Fruit fly (Drosophila melanogaster): ENCODE data around the gene lost.

lost gene

DNA sequence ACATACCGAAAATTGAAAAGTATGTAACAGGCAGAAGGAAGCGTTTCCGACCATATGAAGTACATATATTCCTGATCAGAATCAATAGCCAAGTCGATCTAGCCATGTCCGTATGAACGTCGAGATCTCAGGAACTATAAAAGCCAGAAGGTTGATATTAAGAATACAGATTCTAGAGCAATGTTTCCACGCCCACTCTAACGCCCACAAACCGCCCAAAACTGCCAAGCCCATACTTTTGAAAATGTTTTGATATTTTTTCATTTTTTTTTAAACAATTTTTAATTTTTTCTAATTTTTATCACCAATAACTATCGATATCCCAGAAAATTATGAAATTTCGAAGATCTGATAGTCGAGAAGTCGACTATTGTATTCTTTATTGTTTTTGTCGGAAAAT lies 40.9 kb upstream of the lost start:
- no peak for TF ChIP-seq dmrt93B (GFP tag; optimal IDR thresholded peaks at IDR 0.05)
- peak; percentile 90 for TF ChIP-seq Dfd (GFP tag; optimal IDR thresholded peaks at IDR 0.05)

DNA sequence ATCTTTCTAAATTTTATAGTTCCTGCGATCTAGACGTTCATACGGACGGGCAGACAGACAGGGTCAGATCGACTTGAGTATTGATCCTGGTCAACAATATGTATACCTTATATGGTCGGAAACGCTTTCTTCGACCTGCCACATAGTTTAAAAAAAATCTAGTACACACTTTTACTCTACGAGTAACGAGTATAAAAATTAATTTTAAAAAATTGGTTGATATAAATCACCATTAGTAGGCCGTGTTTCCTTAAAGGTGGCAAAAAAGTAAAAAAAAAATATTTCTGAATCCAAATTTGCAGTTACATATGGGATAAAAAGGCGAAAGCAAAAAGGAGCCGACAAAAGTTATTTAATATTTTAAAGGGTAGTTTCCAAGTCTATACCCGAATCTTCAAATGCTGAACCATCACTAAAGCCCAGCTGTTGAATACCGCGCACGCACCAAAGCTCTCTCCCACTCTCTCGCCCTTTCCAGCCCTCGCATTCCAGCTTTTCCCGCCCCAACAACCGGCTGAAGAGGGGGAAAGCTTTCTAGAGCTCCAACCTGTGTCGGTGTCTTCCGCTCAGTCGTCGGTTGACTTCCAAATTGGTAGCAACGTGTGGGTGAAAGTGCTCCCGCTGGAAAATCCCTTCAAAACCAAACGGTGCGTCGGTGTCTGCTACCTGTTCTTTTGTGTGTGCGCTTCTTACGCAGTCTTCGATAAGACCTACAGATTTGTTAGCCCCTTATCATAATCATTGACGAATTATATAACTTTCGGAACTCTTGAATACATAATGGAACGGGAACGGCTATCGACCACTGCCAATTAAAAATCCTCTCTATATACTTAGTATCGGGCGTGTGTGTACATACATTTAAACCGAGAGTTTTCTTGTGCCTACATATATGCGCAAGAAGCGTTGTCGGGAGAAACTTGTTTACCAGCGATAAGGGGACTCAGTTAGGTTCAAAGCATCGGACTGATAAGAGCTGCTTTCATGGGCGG lies 24.2 kb upstream of the lost start, which contains the start of gene Sfxn1-3:
Sfxn1-3 (plus strand) TSS at position 238 of the 992 bp plus-strand sequence.
- TF ChIP-seq woc (GFP tag; optimal IDR thresholded peaks at IDR 0.05) (peak; percentile 84), Dfd (GFP tag; optimal IDR thresholded peaks at IDR 0.05) (no peak), h (GFP tag; optimal IDR thresholded peaks at IDR 0.05) (peak; percentile 74), dl (GFP tag; optimal IDR thresholded peaks at IDR 0.05; ENCODE audit: insufficient read depth in 1 of 2, partially characterized antibody in 2 of 2) (peak; percentile 53 to 55), Mio (GFP tag; optimal IDR thresholded peaks at IDR 0.05) (no peak), Dif (GFP tag; optimal IDR thresholded peaks at IDR 0.05; ENCODE audit: partially characterized antibody) (peak; percentile 89), foxo (GFP tag; optimal IDR thresholded peaks at IDR 0.05) (peak in 1 of 2 experiments; percentile 45), tai (GFP tag; optimal IDR thresholded peaks at IDR 0.05) (no peak), GATAd (GFP tag; optimal IDR thresholded peaks at IDR 0.05) (peak; percentile 52), OdsH (GFP tag; optimal IDR thresholded peaks at IDR 0.05) (peak; percentile 61), fru (GFP tag; optimal IDR thresholded peaks at IDR 0.05) (no peak), rgr (GFP tag; optimal IDR thresholded peaks at IDR 0.05) (peak; percentile 56), HLH106 (tag; optimal IDR thresholded peaks at IDR 0.05) (peak; percentile 8), Vsx2 (GFP tag; optimal IDR thresholded peaks at IDR 0.05; ENCODE audit: partially characterized antibody) (no peak), CG32264 (GFP tag; optimal IDR thresholded peaks at IDR 0.05) (no peak), CG9705 (GFP tag; optimal IDR thresholded peaks at IDR 0.05) (peak; percentile 11), br (GFP tag; optimal IDR thresholded peaks at IDR 0.05) (peak; percentile 64), Abd-B (GFP tag; optimal IDR thresholded peaks at IDR 0.05) (no peak), usp (GFP tag; optimal IDR thresholded peaks at IDR 0.05) (no peak), ey (GFP tag; optimal IDR thresholded peaks at IDR 0.05) (no peak), dmrt93B (GFP tag; optimal IDR thresholded peaks at IDR 0.05) (no peak), Jra (GFP tag; optimal IDR thresholded peaks at IDR 0.05) (peak; percentile 75), psq (GFP tag; optimal IDR thresholded peaks at IDR 0.05) (peak; percentile 21), Hnf4 (GFP tag; optimal IDR thresholded peaks at IDR 0.05) (peak; percentile 67), CrebA (GFP tag; optimal IDR thresholded peaks at IDR 0.05; ENCODE audit: borderline replicate concordance) (no peak), Hr78 (GFP tag; optimal IDR thresholded peaks at IDR 0.05) (no peak), dsf (GFP tag; optimal IDR thresholded peaks at IDR 0.05; ENCODE audit: borderline replicate concordance) (no peak), sage (GFP tag; optimal IDR thresholded peaks at IDR 0.05) (no peak), Rel (GFP tag; optimal IDR thresholded peaks at IDR 0.05) (no peak), Rel (tag; optimal IDR thresholded peaks at IDR 0.05) (peak; percentile 83), sv (GFP tag; optimal IDR thresholded peaks at IDR 0.05) (peak; percentile 31), Hr83 (GFP tag; optimal IDR thresholded peaks at IDR 0.05; ENCODE audit: poor library complexity, severe bottlenecking) (peak; percentile 90), jim (GFP tag; optimal IDR thresholded peaks at IDR 0.05) (peak; percentile 28), Sp1 (GFP tag; optimal IDR thresholded peaks at IDR 0.05) (peak; percentile 77), pan (optimal IDR thresholded peaks at IDR 0.05) (no peak)

- TF ChIP-seq Hr83 (GFP tag; optimal IDR thresholded peaks at IDR 0.05; ENCODE audit: poor library complexity, severe bottlenecking) (no peak), Dfd (GFP tag; optimal IDR thresholded peaks at IDR 0.05) (no peak), Mio (GFP tag; optimal IDR thresholded peaks at IDR 0.05) (no peak), Hnf4 (GFP tag; optimal IDR thresholded peaks at IDR 0.05) (peak; percentile 62), h (GFP tag; optimal IDR thresholded peaks at IDR 0.05) (peak; percentile 26), Rel (GFP tag; optimal IDR thresholded peaks at IDR 0.05) (no peak), Rel (tag; optimal IDR thresholded peaks at IDR 0.05) (peak; percentile 10), dsf (GFP tag; optimal IDR thresholded peaks at IDR 0.05; ENCODE audit: borderline replicate concordance) (no peak), GATAd (GFP tag; optimal IDR thresholded peaks at IDR 0.05) (no peak), Sp1 (GFP tag; optimal IDR thresholded peaks at IDR 0.05) (no peak)
Measured at dm6 chr3R:4381079-4381919, 21.6 kb upstream of the lost start, which contains the start of gene Cont. Gene Cont, plus strand, starts transcription at chr3R:4381306.
